Worm (Caenorhabditis elegans) whole organism, young adult: Measurements from ENCODE around the gene M79.2.

Source experiments
- F57A8.1 ChIP-seq: fragments of 200-800 bp; sonication (Bioruptor generic); optimal IDR thresholded peaks from 2 replicates; lab custom pipeline; 2018; ENCODE audit warnings: mild to moderate bottlenecking, missing genetic modification characterization, moderate library complexity, missing compliant biosample characterization
- attf-3 ChIP-seq: fragments of 200-800 bp; sonication (Bioruptor generic); conservative IDR thresholded peaks from 2 replicates; pipeline ENCODE4 v1.3.6; 2022; ENCODE audit warnings: missing genetic modification reagents, missing genetic modification characterization, missing compliant biosample characterization
- chd-7 ChIP-seq: sonication (generic microtip); optimal IDR thresholded peaks from 2 replicates; lab custom pipeline; 2016; ENCODE audit warnings: mild to moderate bottlenecking, missing genetic modification characterization, moderate library complexity, missing compliant biosample characterization
- mcd-1 ChIP-seq: fragments of 200-800 bp; sonication (Bioruptor generic); IDR thresholded peaks from 2 replicates; pipeline ENCODE4 v1.3.6; 2022; ENCODE audit warnings: missing genetic modification reagents, missing genetic modification characterization, missing compliant biosample characterization
- nfya-1 ChIP-seq: sonication (generic microtip); optimal IDR thresholded peaks from 2 replicates; lab custom pipeline; 2017; ENCODE audit warnings: antibody characterized with exemption, missing compliant biosample characterization, missing genetic modification characterization, borderline replicate concordance; ENCODE audit not compliant: insufficient read depth
- pha-4 ChIP-seq: fragments of 150-350 bp; sonication (generic microtip); optimal IDR thresholded peaks from 2 replicates; lab custom pipeline; 2014; ENCODE audit warnings: missing biosample characterization, missing genetic modification reagents, missing genetic modification characterization
- repo-1 ChIP-seq: sonication (generic microtip); optimal IDR thresholded peaks from 2 replicates; lab custom pipeline; 2017; ENCODE audit warnings: mild to moderate bottlenecking, missing genetic modification characterization, missing compliant biosample characterization
- sea-2 ChIP-seq: fragments of 200-800 bp; sonication (Bioruptor generic); IDR thresholded peaks from 2 replicates; pipeline ENCODE4 v1.3.6; 2022; ENCODE audit warnings: missing genetic modification characterization, missing compliant biosample characterization
- unc-62 ChIP-seq: fragments of 150-350 bp; optimal IDR thresholded peaks from 2 replicates; lab custom pipeline; 2014; ENCODE audit warnings: missing biosample characterization, missing genetic modification reagents, missing genetic modification characterization
- zfh-2 ChIP-seq: fragments of 200-800 bp; sonication (Bioruptor generic); conservative IDR thresholded peaks from 2 replicates; pipeline ENCODE4 v1.3.6; 2022; ENCODE audit warnings: missing genetic modification reagents, missing genetic modification characterization, missing compliant biosample characterization

ce11 chrX:10628454-10628853, at the start of gene M79.2:
- TF ChIP-seq sea-2 (GFP tag; lab: Robert Waterston, UW) = no peak
- TF ChIP-seq nfya-1 = no peak
- TF ChIP-seq pha-4 = no peak
- no peak for TF ChIP-seq F57A8.1
- TF ChIP-seq zfh-2 (GFP tag; lab: Robert Waterston, UW) = no peak
- no peak for TF ChIP-seq mcd-1
- no peak for TF ChIP-seq attf-3 (GFP tag; lab: Robert Waterston, UW)
- no peak for TF ChIP-seq repo-1 (tag; lab: Kevin White, UChicago)
- TF ChIP-seq unc-62 (GFP tag; lab: Kevin White, UChicago) = no peak
- TF ChIP-seq chd-7 (tag; lab: Kevin White, UChicago) = no peak
